Fruit fly (Drosophila melanogaster) whole organism, embryonic: ENCODE results near the gene lbe.
A peak's percentile ranks its signal among the peaks of the same experiment; 100 is the strongest.

Source experiments
- BtbVII ChIP-seq: fragments of 200-800 bp; sonication (Bioruptor generic); optimal IDR thresholded peaks from 3 replicates; lab custom pipeline; 2017; ENCODE audit warnings: missing biosample characterization, mild to moderate bottlenecking, missing genetic modification characterization
- CG10321 ChIP-seq: fragments of 200-800 bp; sonication (Bioruptor generic); IDR thresholded peaks from 2 replicates; pipeline ENCODE4 v1.3.6; 2022; ENCODE audit warnings: missing biosample characterization, missing genetic modification characterization
- CG11247 ChIP-seq: fragments of 200-800 bp; sonication (Bioruptor generic); IDR thresholded peaks from 2 replicates; pipeline ENCODE4 v1.3.6; 2022; ENCODE audit warnings: missing biosample characterization, missing genetic modification characterization
- CG11695 ChIP-seq: fragments of 200-800 bp; sonication (Bioruptor generic); IDR thresholded peaks from 3 replicates; pipeline ENCODE4 v1.3.6; 2022; ENCODE audit warnings: missing biosample characterization, missing genetic modification characterization
- CG13287 ChIP-seq: fragments of 200-800 bp; sonication (Bioruptor generic); IDR thresholded peaks from 2 replicates; pipeline ENCODE4 v1.3.6; 2022; ENCODE audit warnings: missing biosample characterization, missing genetic modification characterization; ENCODE audit not compliant: partially characterized antibody
- CG15011 ChIP-seq: fragments of 200-800 bp; sonication (Bioruptor generic); optimal IDR thresholded peaks from 3 replicates; lab custom pipeline; 2018; ENCODE audit warnings: missing biosample characterization, mild to moderate bottlenecking, missing genetic modification characterization
- CG15514 ChIP-seq: fragments of 200-800 bp; sonication (Bioruptor generic); optimal IDR thresholded peaks from 3 replicates; lab custom pipeline; 2017; ENCODE audit warnings: missing biosample characterization, missing genetic modification characterization, mild to moderate bottlenecking, moderate library complexity, missing genetic modification reagents
- CG17186 ChIP-seq: fragments of 200-800 bp; sonication (Bioruptor generic); optimal IDR thresholded peaks from 3 replicates; lab custom pipeline; 2017; ENCODE audit warnings: missing biosample characterization, missing genetic modification reagents, missing genetic modification characterization
- CG1832 ChIP-seq: fragments of 200-800 bp; sonication (Bioruptor generic); optimal IDR thresholded peaks from 2 replicates; lab custom pipeline; 2017; ENCODE audit warnings: missing biosample characterization, mild to moderate bottlenecking, missing genetic modification characterization, inconsistent platforms
- CG3065 ChIP-seq: fragments of 200-800 bp; sonication (Bioruptor generic); optimal IDR thresholded peaks from 2 replicates; lab custom pipeline; 2016; ENCODE audit warnings: missing biosample characterization, missing genetic modification characterization
- CG32532 ChIP-seq: fragments of 200-800 bp; sonication (Bioruptor generic); IDR thresholded peaks from 2 replicates; pipeline ENCODE4 v1.3.6; 2022; ENCODE audit warnings: missing biosample characterization, missing genetic modification characterization
- CG34224 ChIP-seq: fragments of 200-800 bp; sonication (Bioruptor generic); IDR thresholded peaks from 3 replicates; pipeline ENCODE4 v1.3.6; 2022; ENCODE audit warnings: missing biosample characterization, missing genetic modification characterization; ENCODE audit not compliant: partially characterized antibody
- CG5180 ChIP-seq: fragments of 200-800 bp; sonication (Bioruptor generic); optimal IDR thresholded peaks from 3 replicates; lab custom pipeline; 2017; ENCODE audit warnings: missing biosample characterization, missing genetic modification characterization, mild to moderate bottlenecking, moderate library complexity, missing genetic modification reagents
- CG7372 ChIP-seq: fragments of 200-800 bp; sonication (Bioruptor generic); IDR thresholded peaks from 2 replicates; pipeline ENCODE4 v1.3.6; 2022; ENCODE audit warnings: missing biosample characterization, missing genetic modification characterization
- CG7745 ChIP-seq: fragments of 200-800 bp; sonication (Bioruptor generic); optimal IDR thresholded peaks from 2 replicates; lab custom pipeline; 2018; ENCODE audit warnings: missing biosample characterization, mild to moderate bottlenecking, missing genetic modification characterization, moderate library complexity
- CG8290 ChIP-seq, 3 experiments: fragments of 200-800 bp; sonication (Bioruptor generic); optimal IDR thresholded peaks; 2 replicates each; lab custom pipeline; 2016 to 2019; ENCODE audit warnings: missing biosample characterization in 3 of 3, missing genetic modification characterization in 3 of 3, mild to moderate bottlenecking in 2 of 3, moderate library complexity in 1 of 3
- CG8478 ChIP-seq: fragments of >200 bp; optimal IDR thresholded peaks from 2 replicates; lab custom pipeline; 2018
- CoRest ChIP-seq: fragments of 200-800 bp; sonication (Bioruptor generic); optimal IDR thresholded peaks from 3 replicates; lab custom pipeline; 2018; ENCODE audit warnings: missing biosample characterization, mild to moderate bottlenecking, missing genetic modification characterization, moderate library complexity
- D ChIP-seq, 2 experiments: fragments of 200-800 bp in 1 of 2; fragments of >200 bp in 1 of 2; sonication (Bioruptor generic) in 1 of 2; optimal IDR thresholded peaks; 2 replicates in 1 of 2; 3 replicates in 1 of 2; lab custom pipeline; 2017; ENCODE audit warnings: mild to moderate bottlenecking in 1 of 2, missing biosample characterization in 1 of 2, missing genetic modification characterization in 1 of 2, missing genetic modification reagents in 1 of 2
- Dad ChIP-seq: fragments of 200-800 bp; sonication (Bioruptor generic); optimal IDR thresholded peaks from 3 replicates; lab custom pipeline; 2016; ENCODE audit warnings: missing biosample characterization, missing genetic modification characterization
- Dll ChIP-seq: fragments of 200-800 bp; sonication (Bioruptor generic); IDR thresholded peaks from 4 replicates; pipeline ENCODE4 v1.3.6; 2022; ENCODE audit warnings: missing biosample characterization, missing genetic modification characterization; ENCODE audit not compliant: partially characterized antibody
- Drgx ChIP-seq: fragments of 200-800 bp; sonication (Bioruptor generic); IDR thresholded peaks from 2 replicates; pipeline ENCODE4 v1.3.6; 2022; ENCODE audit warnings: missing biosample characterization, missing genetic modification characterization
- Jarid2 ChIP-seq: fragments of 200-800 bp; sonication (Bioruptor generic); optimal IDR thresholded peaks from 3 replicates; lab custom pipeline; 2017; ENCODE audit warnings: mild to moderate bottlenecking, missing biosample characterization, missing genetic modification reagents, missing genetic modification characterization
- Nf-YA ChIP-seq: fragments of 200-800 bp; sonication (Bioruptor generic); IDR thresholded peaks from 2 replicates; pipeline ENCODE4 v1.3.6; 2022; ENCODE audit warnings: missing biosample characterization, missing genetic modification characterization
- Nf-YB ChIP-seq: fragments of 200-800 bp; sonication (Bioruptor generic); optimal IDR thresholded peaks from 3 replicates; lab custom pipeline; 2019; ENCODE audit warnings: missing biosample characterization, mild to moderate bottlenecking, missing genetic modification characterization, moderate library complexity
- Nf-YC ChIP-seq: fragments of 200-800 bp; optimal IDR thresholded peaks from 3 replicates; lab custom pipeline; 2019; ENCODE audit warnings: missing biosample characterization, mild to moderate bottlenecking, missing genetic modification characterization, moderate library complexity
- Pdp1 ChIP-seq, 2 experiments: fragments of 200-800 bp; sonication (Bioruptor generic); optimal IDR thresholded peaks; 3 replicates each; lab custom pipeline; 2016; ENCODE audit warnings: missing biosample characterization in 2 of 2, missing genetic modification characterization in 2 of 2, mild to moderate bottlenecking in 1 of 2, moderate library complexity in 1 of 2
- Tbp ChIP-seq: fragments of >200 bp; optimal IDR thresholded peaks from 2 replicates; lab custom pipeline; 2018; ENCODE audit warnings: missing biosample characterization, missing genetic modification characterization
- Trl ChIP-seq, 3 experiments: fragments of >200 bp in 2 of 3; fragments of 200-800 bp in 1 of 3; sonication (Bioruptor generic) in 1 of 3; optimal IDR thresholded peaks; 2 replicates in 1 of 3; 3 replicates in 2 of 3; lab custom pipeline; 2016 to 2017; ENCODE audit warnings: missing biosample characterization in 1 of 3, missing genetic modification characterization in 1 of 3
- bbx ChIP-seq: fragments of 200-800 bp; sonication (Bioruptor generic); IDR thresholded peaks from 2 replicates; pipeline ENCODE4 v1.3.6; 2022; ENCODE audit warnings: missing biosample characterization, missing genetic modification characterization; ENCODE audit not compliant: partially characterized antibody
- cg ChIP-seq: fragments of 200-800 bp; sonication (Bioruptor generic); optimal IDR thresholded peaks from 3 replicates; lab custom pipeline; 2019; ENCODE audit warnings: missing biosample characterization, mild to moderate bottlenecking, missing genetic modification characterization, moderate library complexity
- chinmo ChIP-seq: fragments of 200-800 bp; sonication (Bioruptor generic); IDR thresholded peaks from 4 replicates; pipeline ENCODE4 v1.3.6; 2022; ENCODE audit warnings: missing biosample characterization, missing genetic modification characterization; ENCODE audit not compliant: partially characterized antibody
- ewg ChIP-seq: fragments of 200-800 bp; sonication (Bioruptor generic); optimal IDR thresholded peaks from 3 replicates; lab custom pipeline; 2017; ENCODE audit warnings: mild to moderate bottlenecking, missing biosample characterization, missing genetic modification reagents, missing genetic modification characterization
- hbn ChIP-seq: fragments of 200-800 bp; sonication (Bioruptor generic); IDR thresholded peaks from 2 replicates; pipeline ENCODE4 v1.3.6; 2022; ENCODE audit warnings: missing biosample characterization, missing genetic modification characterization; ENCODE audit not compliant: partially characterized antibody
- insv ChIP-seq, 2 experiments: fragments of 200-800 bp; sonication (Bioruptor generic); optimal IDR thresholded peaks; 3 replicates each; lab custom pipeline; 2016 to 2018; ENCODE audit warnings: missing biosample characterization in 2 of 2, missing genetic modification characterization in 2 of 2
- oc ChIP-seq: fragments of 200-800 bp; sonication (Bioruptor generic); optimal IDR thresholded peaks from 2 replicates; lab custom pipeline; 2018; ENCODE audit warnings: missing biosample characterization, mild to moderate bottlenecking, missing genetic modification characterization, moderate library complexity
- sd ChIP-seq: fragments of 200-800 bp; sonication (Bioruptor generic); optimal IDR thresholded peaks from 3 replicates; lab custom pipeline; 2018; ENCODE audit warnings: missing biosample characterization, mild to moderate bottlenecking, missing genetic modification characterization, moderate library complexity
- sens ChIP-seq: fragments of 200-800 bp; sonication (Bioruptor generic); peaks from one replicate; lab custom pipeline; 2016; ENCODE audit warnings: missing biosample characterization, missing genetic modification characterization
- seq ChIP-seq: fragments of 200-800 bp; sonication (Bioruptor generic); IDR thresholded peaks from 2 replicates; pipeline ENCODE4 v1.3.6; 2022; ENCODE audit warnings: missing biosample characterization, missing genetic modification characterization
- sna ChIP-seq: fragments of 200-800 bp; sonication (Bioruptor generic); IDR thresholded peaks from 2 replicates; pipeline ENCODE4 v1.3.6; 2022; ENCODE audit warnings: missing biosample characterization, missing genetic modification characterization; ENCODE audit not compliant: partially characterized antibody
- yki ChIP-seq: fragments of >200 bp; optimal IDR thresholded peaks from 3 replicates; lab custom pipeline; 2018
- z ChIP-seq: fragments of 200-800 bp; sonication (Bioruptor generic); IDR thresholded peaks from 3 replicates; pipeline ENCODE4 v1.3.6; 2022; ENCODE audit warnings: missing biosample characterization, missing genetic modification characterization
- zen ChIP-seq: fragments of 200-800 bp; sonication (Bioruptor generic); optimal IDR thresholded peaks from 3 replicates; lab custom pipeline; 2018; ENCODE audit warnings: missing biosample characterization, mild to moderate bottlenecking, missing genetic modification characterization, moderate library complexity

lbe gene

DNA sequence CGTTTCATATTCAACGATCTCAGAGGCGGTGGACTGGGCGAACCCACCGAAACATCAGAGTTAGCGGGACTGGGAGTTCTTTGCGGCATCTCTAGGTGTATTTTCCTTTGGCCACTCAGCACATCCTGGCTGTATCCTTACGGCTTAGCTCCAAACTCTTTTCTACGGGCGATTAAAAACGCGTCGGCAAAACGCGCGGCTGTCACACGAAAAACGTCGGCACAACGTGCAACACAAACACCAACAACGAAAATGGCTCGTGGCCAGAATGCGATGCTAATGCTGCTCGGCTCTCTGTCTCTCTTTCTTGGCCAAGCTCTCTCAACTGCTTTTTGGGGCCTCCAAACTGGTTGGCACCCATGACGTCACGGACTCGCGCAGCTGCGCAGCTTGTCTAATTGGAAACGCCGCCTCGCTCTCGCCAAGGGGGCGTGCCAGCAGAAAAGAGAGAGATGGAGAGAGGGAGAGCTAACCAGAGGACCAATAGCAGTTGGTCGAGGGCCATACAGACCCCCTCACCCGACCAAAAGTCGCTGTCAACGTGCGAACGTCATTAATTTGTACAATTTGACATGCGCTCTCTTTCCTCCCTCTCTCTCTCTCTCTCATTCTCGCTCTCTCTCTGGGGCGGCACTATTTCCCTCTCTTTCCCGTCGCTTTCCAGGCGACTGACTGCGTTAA is 12.3 kb downstream of the lbe start, which contains the start of gene lbl (continued):
- TF ChIP-seq Trl (optimal IDR thresholded peaks at IDR 0.05; lab: Kevin White, UChicago) = peak; percentile 93 to 98
- peak; percentile 47 for TF ChIP-seq Trl (GFP tag; optimal IDR thresholded peaks at IDR 0.05; lab: Kevin White, UChicago)
- TF ChIP-seq sna (GFP tag; lab: Robert Waterston, UW) = peak; percentile 66
- TF ChIP-seq CG7745 (tag; lab: Kevin White, UChicago) = peak; percentile 44
- peak; percentile 11 for TF ChIP-seq Jarid2 (GFP tag; lab: Kevin White, UChicago)
- TF ChIP-seq CG15514 (GFP tag; lab: Kevin White, UChicago) = no peak
- peak; percentile 78; the same call in 1 of the 4 replicates for TF ChIP-seq chinmo (GFP tag; lab: Robert Waterston, UW)
- 0 out of 3 replicates have a peak, but pooled peaks have one; percentile 9 for TF ChIP-seq CG11695 (GFP tag; lab: Robert Waterston, UW)
- peak; percentile 97 for TF ChIP-seq ewg
- peak; percentile 44; the same call in 1 of the 2 replicates for TF ChIP-seq hbn (GFP tag; lab: Robert Waterston, UW)
- TF ChIP-seq bbx (GFP tag; lab: Robert Waterston, UW) = peak; percentile 46; the same call in 1 of the 2 replicates
- TF ChIP-seq CG13287 (GFP tag; lab: Robert Waterston, UW) = peak; percentile 65
- peak; percentile 71 for TF ChIP-seq seq
- TF ChIP-seq Tbp (GFP tag; lab: Kevin White, UChicago) = no peak
- TF ChIP-seq insv (GFP tag; optimal IDR thresholded peaks at IDR 0.05; lab: Kevin White, UChicago) = peak in 1 of 2 experiments; percentile 81
- peak; percentile 92 for TF ChIP-seq CG8478
- TF ChIP-seq CG7372 (GFP tag; lab: Robert Waterston, UW) = no peak
- TF ChIP-seq Drgx (GFP tag; lab: Robert Waterston, UW) = 0 out of 2 replicates have a peak, but pooled peaks have one; percentile 9
- no peak for TF ChIP-seq CG8290 (GFP tag; optimal IDR thresholded peaks at IDR 0.05; lab: Kevin White, UChicago)
- TF ChIP-seq CG8290 (tag; optimal IDR thresholded peaks at IDR 0.05; lab: Kevin White, UChicago) = no peak
- no peak for TF ChIP-seq CG11247 (GFP tag; lab: Robert Waterston, UW)
- TF ChIP-seq CG5180 = peak; percentile 86
- peak; percentile 28 for TF ChIP-seq cg
- TF ChIP-seq CG3065 = peak; percentile 18
- TF ChIP-seq Nf-YB (GFP tag; lab: Kevin White, UChicago) = peak; percentile 99
- TF ChIP-seq yki (lab: Kevin White, UChicago) = peak; percentile 86
- TF ChIP-seq z (GFP tag; lab: Robert Waterston, UW) = peak; percentile 30; the same call in 1 of the 3 replicates
- TF ChIP-seq CG10321 = peak; percentile 91
- peak; percentile 51 for TF ChIP-seq CG34224
- TF ChIP-seq D (optimal IDR thresholded peaks at IDR 0.05; lab: Kevin White, UChicago) = peak; percentile 22
- TF ChIP-seq D (GFP tag; optimal IDR thresholded peaks at IDR 0.05; lab: Kevin White, UChicago) = no peak
- TF ChIP-seq Pdp1 (GFP tag; optimal IDR thresholded peaks at IDR 0.05; lab: Kevin White, UChicago) = peak in 1 of 2 experiments; percentile 26
- TF ChIP-seq Nf-YC = peak; percentile 99
- no peak for TF ChIP-seq sd (tag; lab: Kevin White, UChicago)
- TF ChIP-seq CG1832 (GFP tag; lab: Kevin White, UChicago) = peak; percentile 94
- TF ChIP-seq oc (tag; lab: Kevin White, UChicago) = peak; percentile 14
- peak; percentile 6 for TF ChIP-seq zen (tag; lab: Kevin White, UChicago)
- TF ChIP-seq BtbVII (GFP tag; lab: Kevin White, UChicago) = peak; percentile 76
- TF ChIP-seq sens (GFP tag; lab: Kevin White, UChicago) = no peak
- TF ChIP-seq CG15011 (GFP tag; lab: Kevin White, UChicago) = no peak
- peak; percentile 96 for TF ChIP-seq Nf-YA (GFP tag; lab: Robert Waterston, UW)
- peak; percentile 54 for TF ChIP-seq CoRest
- TF ChIP-seq Dad (GFP tag; lab: Kevin White, UChicago) = no peak
- no peak for TF ChIP-seq CG17186 (GFP tag; lab: Kevin White, UChicago)
- TF ChIP-seq CG32532 (GFP tag; lab: Robert Waterston, UW) = peak; percentile 30; the same call in 1 of the 2 replicates
- TF ChIP-seq Dll (GFP tag; lab: Robert Waterston, UW) = peak; percentile 68; the same call in 2 of the 4 replicates
